Fruit fly (Drosophila melanogaster) S2 (cell line): ENCODE results near the gene verm.
"Not testable (repeated sequence)": the region's sequence is repeated elsewhere in the genome, so short reads cannot be mapped to it uniquely, and the experiment has no call there.

Source experiments
- CG8478 ChIP-seq: fragments of >200 bp; optimal IDR thresholded peaks from 2 replicates; lab custom pipeline; 2018
- CTCF ChIP-seq, 2 experiments: fragments of >200 bp; optimal IDR thresholded peaks; 2 replicates each; lab custom pipeline; 2018

The verm gene

DNA sequence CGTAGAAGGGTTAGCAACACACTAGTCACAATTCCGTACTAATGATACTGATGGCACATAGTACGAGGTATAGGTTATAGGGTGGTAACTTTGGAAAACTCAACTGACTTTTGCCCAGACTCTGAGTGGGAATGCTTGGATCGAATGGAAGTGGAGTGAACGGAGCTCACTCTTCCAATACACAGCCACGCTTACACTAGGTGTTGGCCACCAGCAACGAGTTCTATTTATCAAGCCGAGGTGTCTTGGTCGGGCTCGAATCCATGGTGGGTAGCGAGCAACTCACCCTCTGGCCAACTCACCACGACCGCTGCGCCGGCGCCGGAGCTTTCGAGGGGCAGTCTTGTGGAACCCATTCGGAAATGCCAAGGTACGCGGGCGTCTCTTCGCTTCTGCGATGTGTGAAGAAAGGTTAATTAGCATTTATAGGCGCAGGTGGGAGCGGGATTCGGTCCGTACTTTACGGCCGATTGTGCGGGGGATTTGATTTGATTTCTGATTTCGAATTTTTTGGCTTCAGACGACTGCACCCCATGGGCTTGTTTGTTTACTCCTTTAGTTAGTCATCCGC lies at the start of gene verm:
Gene verm (minus strand): TSS at position 204 of the 571 bp plus-strand sequence.
- TF ChIP-seq CTCF (optimal IDR thresholded peaks at IDR 0.05; lab: Kevin White, UChicago) = no peak
- no peak for TF ChIP-seq CG8478

DNA sequence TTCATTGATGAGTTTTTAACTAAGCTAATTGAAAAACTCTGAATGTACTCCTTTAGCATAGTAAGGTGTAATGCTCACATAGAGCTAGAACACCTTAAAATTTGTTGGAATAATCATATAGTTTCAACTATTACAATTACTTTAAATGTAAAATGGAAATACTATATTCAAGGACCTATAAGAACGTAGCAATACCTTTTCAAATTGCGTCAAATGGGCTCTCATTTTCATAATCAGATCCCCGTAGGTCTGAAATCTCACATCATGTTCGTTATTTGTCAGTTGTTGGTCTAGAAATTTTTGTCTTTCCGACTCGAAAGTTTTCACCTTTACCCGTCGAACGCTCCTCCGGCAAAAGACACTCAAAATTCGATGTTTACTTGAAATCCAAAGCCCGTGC lies 33.6 kb upstream of the verm start, which contains the start of gene CG42529:
Gene CG42529 (plus strand): TSS at position 301 of the 400 bp plus-strand sequence.
- TF ChIP-seq CG8478; CTCF (optimal IDR thresholded peaks at IDR 0.05; lab: Kevin White, UChicago): not testable (repeated sequence)

DNA sequence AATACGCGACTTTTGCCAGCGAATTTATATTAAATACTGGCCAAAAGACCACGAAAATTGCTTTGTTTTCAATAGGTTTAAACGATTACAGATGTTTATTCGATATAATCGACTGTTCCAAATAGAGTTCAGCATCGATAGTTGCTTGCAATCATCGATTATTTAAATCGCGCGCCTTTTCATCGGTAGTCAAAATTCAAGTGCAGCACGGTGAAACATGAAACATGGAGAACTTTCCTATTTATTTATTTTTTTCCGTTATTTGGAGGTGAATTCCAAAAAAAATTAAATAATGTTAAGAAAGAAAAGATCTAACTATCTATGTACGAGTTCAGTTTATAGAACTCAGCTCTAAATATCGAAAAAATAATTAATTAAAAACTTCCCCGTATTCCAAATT lies 23.2 kb upstream of the verm start, which contains the start of gene Trpml:
Gene Trpml (minus strand): TSS at position 101 of the 400 bp plus-strand sequence.
- not testable (repeated sequence) for TF ChIP-seq CTCF (optimal IDR thresholded peaks at IDR 0.05; lab: Kevin White, UChicago); CG8478

DNA sequence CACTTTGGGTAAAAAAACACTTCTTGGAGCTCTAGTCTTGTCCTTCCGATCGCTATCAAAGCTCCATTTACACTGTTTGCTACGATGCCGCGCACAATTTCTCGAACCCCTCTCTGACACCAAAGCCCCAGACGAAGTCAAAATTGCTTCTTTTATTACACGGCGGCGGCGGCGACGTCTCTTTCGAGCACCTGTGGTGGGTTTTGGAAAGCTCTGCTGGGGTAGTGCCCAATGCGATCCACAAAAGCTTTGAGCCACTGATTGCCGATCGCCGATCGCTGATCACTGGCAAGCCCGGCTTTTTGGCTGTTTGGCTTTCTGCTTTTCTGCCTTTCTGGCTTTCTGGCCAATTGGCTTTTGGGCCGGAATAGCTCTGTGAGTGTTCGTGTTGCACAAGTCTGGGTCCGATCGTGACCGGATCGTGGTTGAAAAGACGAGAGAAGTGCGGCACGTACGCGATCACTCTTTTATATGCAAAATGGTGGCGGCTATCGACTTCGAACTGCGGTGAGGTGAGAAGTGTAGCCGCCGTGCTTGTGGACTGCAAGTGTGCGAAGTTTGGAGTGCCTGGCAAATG lies 12.6 kb upstream of the verm start, which contains the start of gene serp:
Gene serp (minus strand): TSS at position 446 of the 577 bp plus-strand sequence.
- TF ChIP-seq CG8478 (no peak), CTCF (optimal IDR thresholded peaks at IDR 0.05; lab: Kevin White, UChicago) (no peak)

DNA sequence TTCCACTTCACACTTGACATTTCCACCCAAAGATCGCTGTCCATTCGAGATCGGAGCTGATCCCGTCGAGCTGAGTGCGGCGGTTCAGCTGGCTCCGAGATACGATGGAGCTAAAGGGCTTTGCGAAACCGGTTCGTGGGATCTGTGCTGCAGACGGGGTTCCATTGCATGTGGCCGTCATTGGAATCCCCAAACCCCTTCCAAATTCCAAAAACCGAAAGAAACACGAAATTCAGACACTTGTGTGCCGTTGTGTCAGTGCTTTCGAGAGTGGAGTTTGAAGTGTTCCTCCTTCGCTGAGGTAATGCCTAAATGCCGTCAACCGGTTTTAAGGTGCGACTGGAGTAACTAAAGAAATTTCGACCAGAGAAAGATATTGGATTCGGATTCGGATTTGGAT lies 9.8 kb upstream of the verm start:
- TF ChIP-seq CTCF (optimal IDR thresholded peaks at IDR 0.05; lab: Kevin White, UChicago) (no peak), CG8478 (no peak)

DNA sequence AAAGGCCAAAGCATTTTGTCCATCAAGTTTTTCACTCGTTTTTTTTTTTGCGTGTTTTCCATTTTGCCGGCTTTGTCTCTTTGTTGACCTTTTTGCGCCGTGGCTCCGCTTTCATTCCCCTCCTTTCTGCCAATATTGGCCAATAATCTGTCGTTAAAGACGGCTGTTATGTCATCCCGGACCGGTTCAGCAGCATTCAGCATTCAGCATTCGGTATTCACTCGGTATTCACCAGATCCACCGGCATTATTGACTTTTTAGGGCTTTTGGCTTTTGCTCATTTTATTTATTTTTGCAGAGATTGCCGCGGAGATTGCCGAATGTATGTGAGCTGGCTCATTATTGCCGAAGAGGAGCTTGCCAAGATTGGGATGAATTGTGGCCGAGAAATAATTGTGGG lies 8.3 kb upstream of the verm start:
- TF ChIP-seq CTCF (optimal IDR thresholded peaks at IDR 0.05; lab: Kevin White, UChicago) (no peak), CG8478 (no peak)

DNA sequence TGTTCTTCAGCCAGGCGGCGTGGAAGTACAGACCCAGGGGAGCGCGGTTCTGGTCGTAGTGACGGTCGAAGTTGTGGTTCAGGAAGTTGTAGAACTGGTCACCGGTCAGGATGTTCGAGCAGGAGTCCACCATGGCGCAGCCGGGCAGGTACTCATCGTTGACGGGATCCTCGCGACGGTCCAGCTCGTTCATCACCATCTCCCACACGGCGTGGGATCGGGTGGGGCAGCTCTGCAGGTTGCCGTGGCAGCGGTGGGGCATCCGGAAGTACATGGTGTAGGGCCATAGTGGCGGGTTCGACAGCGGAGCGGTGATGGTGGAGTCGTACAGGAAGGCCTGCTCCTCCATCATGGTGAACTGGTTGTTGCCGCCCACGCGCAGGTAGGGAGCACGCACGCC lies 6.6 kb upstream of the verm start:
- TF ChIP-seq CG8478 (no peak), CTCF (optimal IDR thresholded peaks at IDR 0.05; lab: Kevin White, UChicago) (no peak)

DNA sequence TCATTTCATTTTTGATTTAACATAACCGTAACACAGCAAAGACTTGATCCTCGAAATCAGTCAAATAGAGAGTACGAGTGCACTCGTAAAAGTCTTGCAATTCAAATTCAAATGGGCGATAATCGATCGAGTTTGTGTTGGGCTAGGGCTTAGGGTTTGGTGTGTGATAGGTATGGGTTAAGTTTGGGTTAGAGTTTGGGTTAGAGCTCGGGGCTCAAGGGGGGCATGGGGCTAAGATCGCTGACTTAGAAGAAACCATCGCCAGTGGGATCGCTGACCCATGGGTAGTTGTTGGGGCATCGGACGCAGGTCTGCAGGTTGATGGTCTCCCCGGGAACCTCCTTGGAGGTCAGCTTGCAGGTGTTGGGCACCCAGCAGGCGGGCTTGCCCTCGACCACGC lies 6.0 kb upstream of the verm start:
- TF ChIP-seq CTCF (optimal IDR thresholded peaks at IDR 0.05; lab: Kevin White, UChicago) (no peak), CG8478 (no peak)

DNA sequence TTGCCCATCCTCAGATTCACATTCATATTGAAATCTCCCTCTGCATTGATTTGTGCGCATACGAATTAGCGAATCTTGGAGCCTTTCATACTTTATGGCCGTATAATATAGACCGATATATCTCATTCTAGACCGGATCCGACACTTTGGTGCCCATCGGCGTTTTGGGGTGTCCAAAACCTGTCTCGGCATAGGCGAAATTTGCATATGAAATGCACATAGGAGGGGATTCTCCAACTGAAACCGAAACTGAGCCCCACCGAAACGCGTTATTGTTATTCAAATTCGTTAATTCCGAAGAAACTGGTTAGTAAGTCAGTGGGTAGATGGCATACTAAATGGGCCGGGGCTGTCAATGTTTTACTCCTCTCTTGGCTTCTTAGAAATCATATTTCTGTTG lies 5.4 kb upstream of the verm start:
- TF ChIP-seq CTCF (optimal IDR thresholded peaks at IDR 0.05; lab: Kevin White, UChicago) = no peak
- no peak for TF ChIP-seq CG8478

DNA sequence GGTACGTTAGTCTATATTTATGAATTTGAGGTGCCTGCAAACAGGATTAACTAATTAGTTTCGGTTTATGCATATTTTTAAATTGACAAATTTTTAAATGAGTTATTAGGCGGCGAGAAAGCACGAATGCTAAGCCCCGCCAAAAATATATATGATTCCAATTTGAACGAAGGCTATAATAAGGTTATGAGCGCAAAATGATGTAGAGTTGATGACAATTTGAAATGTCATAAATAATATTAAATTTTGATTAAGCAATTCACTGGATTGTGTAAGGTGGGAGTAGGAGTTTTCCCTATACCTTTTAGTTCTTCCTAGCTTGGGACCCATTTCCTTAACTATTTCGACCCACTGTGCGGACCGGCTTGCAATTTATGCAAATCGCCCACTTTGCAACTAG lies 4.6 kb upstream of the verm start:
- TF ChIP-seq CG8478 = no peak
- TF ChIP-seq CTCF (optimal IDR thresholded peaks at IDR 0.05; lab: Kevin White, UChicago) = no peak

DNA sequence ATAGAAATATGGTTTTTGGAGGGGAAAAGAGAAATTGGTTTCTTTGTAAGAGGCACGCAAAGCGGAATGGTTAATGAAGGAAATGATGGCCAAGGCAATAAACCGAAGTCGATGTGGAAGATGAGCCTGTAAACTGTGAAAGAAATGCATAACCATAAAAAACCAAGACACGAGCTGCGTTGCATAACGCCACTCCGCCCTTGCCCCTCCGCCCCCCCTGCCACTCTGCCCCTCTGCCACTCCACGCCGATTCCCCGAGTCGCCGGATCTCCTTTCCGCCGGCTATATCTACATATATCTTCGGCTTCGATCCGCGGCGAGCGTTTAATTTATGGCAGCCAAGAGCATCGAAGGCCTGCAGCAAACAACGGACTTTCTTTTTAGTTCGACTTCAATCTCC lies 3.6 kb upstream of the verm start:
- TF ChIP-seq CTCF (optimal IDR thresholded peaks at IDR 0.05; lab: Kevin White, UChicago) (no peak), CG8478 (no peak)

DNA sequence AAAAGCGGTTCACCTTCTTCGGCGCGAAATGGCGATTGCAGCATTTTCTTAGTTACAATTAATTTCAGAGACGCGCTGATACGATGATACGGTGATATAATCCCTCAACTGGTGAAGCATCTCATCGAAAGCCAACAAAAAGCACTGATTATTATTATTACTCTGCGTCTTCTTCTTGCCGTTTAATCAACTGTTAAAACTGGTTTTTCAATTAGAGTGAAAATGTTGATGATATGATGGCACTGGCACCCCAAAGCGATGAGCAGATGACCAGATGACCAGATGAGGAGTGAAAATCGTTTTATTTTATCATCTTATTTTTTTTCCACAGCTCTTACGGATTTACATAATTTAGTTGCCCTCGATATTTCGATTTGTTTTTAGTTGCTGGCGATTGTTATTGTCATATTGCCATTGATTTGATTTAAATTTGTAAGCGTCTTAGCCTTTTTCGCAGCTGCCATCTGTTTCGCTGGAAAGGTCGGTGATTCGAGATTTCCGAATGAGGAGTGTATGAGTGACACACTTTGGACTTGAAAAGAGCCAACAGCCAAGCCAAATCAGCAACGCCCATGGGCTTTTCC lies 2.4 kb upstream of the verm start:
- TF ChIP-seq CG8478 = no peak
- TF ChIP-seq CTCF (optimal IDR thresholded peaks at IDR 0.05; lab: Kevin White, UChicago) = no peak

DNA sequence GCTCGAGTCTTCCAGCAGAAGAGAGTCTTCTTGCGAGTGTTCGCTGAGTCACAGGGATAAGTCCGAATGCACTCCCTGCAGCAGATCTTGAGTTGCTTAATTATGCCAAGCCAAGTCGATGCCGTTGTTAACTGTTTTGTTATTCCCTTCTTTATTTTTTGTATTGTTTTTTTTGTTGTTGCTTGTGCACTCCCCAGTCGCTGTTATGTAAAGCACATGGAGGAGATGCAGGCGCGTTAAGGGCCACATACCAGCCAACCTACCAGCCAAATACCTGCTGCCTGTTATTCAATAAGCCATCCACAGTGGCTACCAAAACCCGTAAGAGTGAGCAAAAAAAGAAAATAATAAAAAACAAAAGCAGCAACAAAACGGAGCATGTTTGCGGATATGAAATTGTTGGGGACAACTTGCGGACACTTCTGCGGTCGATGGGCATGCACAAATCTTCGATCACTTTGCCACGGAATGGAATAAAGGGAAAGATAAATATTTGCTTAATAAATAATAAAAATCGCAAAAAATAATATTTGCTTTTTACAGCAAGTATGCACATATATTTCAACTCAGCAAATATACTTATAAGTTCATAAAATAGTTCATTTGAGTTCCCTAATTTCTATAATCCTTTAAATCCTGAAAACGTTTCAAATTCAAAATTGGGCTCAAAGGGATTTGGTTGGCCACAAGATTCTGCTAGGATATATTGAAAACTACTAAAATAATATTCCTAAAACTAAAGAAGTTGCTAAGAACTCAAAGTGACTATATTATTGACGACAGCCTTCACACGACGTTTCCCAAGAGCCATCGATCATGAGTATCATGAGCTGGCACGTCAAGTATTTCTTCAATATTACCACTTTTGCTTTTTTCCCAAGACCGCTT lies 1.3 kb upstream of the verm start:
- no peak for TF ChIP-seq CG8478
- TF ChIP-seq CTCF (optimal IDR thresholded peaks at IDR 0.05; lab: Kevin White, UChicago) = no peak

DNA sequence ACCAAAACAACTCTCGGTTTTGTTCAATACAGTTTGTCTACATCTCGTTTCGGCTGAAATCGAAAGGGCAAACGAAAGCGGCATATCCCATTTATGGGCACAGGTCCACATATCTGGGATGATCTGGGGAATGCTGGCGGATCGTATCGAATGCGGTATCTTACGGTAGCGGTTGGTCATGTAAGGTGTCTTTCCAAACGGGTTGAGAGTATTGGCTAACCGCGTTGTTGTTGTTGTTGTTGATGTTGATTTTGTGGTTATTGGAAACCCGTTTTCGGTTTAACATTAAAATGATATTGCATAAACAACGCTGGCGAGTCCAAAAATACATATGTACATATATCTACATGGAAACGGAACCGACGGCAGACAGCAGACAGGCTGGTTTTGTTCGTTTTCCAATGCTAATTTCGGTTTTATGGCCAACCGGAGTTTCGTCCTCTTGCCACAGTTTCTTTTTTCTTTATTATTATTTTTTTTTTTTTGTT lies 860 bp downstream of the verm start:
- TF ChIP-seq CG8478 = no peak
- no peak for TF ChIP-seq CTCF (optimal IDR thresholded peaks at IDR 0.05; lab: Kevin White, UChicago)

DNA sequence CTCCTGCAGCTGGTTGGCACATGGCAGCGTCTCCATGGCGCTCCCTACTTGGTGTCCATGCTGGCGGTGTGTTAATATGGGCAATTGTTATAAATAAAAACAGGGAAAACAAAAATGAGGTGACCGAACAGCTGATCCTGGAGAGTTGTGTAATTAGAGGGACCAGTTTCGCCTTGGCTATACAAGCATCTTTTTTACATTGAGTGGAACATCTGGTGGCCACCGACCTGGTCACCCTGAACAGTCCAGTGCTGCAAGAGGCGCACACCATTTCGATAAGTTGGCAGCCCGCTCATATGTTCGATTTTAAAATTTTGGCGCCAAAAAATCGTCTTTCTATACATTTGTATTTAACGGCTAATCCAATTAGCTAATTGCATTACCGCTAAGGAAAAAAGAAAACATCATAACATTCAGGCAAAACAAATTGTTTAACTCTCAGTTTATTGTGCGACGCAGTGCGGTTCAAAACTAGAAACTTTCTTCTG lies 7.8 kb downstream of the verm start, which contains the start of the genes CG8765 and Gbeta76C:
Gene CG8765 (minus strand): TSS at position 154 of the 488 bp plus-strand sequence.
Gene Gbeta76C (plus strand): TSS at position 438 of the 488 bp plus-strand sequence.
- TF ChIP-seq CTCF (optimal IDR thresholded peaks at IDR 0.05; lab: Kevin White, UChicago) (peak; percentile 21 to 32), CG8478 (no peak)
